Worm (Caenorhabditis elegans) whole organism, midembryonic: ENCODE data around the gene srn-1.

Source experiments
- T22C8.4 ChIP-seq: fragments of 200-800 bp; sonication (Bioruptor generic); IDR thresholded peaks from 2 replicates; pipeline ENCODE4 v1.3.6; 2022; ENCODE audit warnings: missing genetic modification characterization, missing compliant biosample characterization
- cog-1 ChIP-seq: sonication (generic microtip); optimal IDR thresholded peaks from 2 replicates; lab custom pipeline; 2016; ENCODE audit warnings: missing genetic modification characterization, missing compliant biosample characterization
- flt-1 ChIP-seq: fragments of 200-800 bp; sonication (Bioruptor generic); IDR thresholded peaks from 2 replicates; pipeline ENCODE4 v1.3.6; 2022; ENCODE audit warnings: missing genetic modification characterization, missing compliant biosample characterization
- klf-2 ChIP-seq: fragments of 200-800 bp; sonication (Bioruptor generic); conservative IDR thresholded peaks from 2 replicates; pipeline ENCODE4 v1.3.6; 2022; ENCODE audit warnings: missing genetic modification reagents, missing genetic modification characterization, missing compliant biosample characterization
- med-1 ChIP-seq: sonication (generic microtip); optimal IDR thresholded peaks from 2 replicates; lab custom pipeline; 2017; ENCODE audit warnings: missing genetic modification characterization, mild to moderate bottlenecking, missing compliant biosample characterization, antibody characterized with exemption, missing genetic modification reagents; ENCODE audit not compliant: insufficient read depth
- ref-1 ChIP-seq: fragments of 200-800 bp; sonication (Bioruptor generic); conservative IDR thresholded peaks from 2 replicates; pipeline ENCODE4 v1.3.6; 2022; ENCODE audit warnings: missing genetic modification reagents, missing genetic modification characterization, missing compliant biosample characterization
- tab-1 ChIP-seq: fragments of 200-800 bp; sonication (Bioruptor generic); IDR thresholded peaks from 2 replicates; pipeline ENCODE4 v1.3.6; 2022; ENCODE audit warnings: missing genetic modification characterization, missing compliant biosample characterization
- ztf-23 ChIP-seq: fragments of 200-800 bp; sonication (Bioruptor generic); IDR thresholded peaks from 2 replicates; pipeline ENCODE4 v1.3.6; 2022; ENCODE audit warnings: missing genetic modification reagents, missing genetic modification characterization, missing compliant biosample characterization
- ztf-29 ChIP-seq: fragments of 200-800 bp; sonication (Bioruptor generic); IDR thresholded peaks from 2 replicates; pipeline ENCODE4 v1.3.6; 2022; ENCODE audit warnings: missing genetic modification reagents, missing genetic modification characterization, missing compliant biosample characterization

Gene srn-1

DNA sequence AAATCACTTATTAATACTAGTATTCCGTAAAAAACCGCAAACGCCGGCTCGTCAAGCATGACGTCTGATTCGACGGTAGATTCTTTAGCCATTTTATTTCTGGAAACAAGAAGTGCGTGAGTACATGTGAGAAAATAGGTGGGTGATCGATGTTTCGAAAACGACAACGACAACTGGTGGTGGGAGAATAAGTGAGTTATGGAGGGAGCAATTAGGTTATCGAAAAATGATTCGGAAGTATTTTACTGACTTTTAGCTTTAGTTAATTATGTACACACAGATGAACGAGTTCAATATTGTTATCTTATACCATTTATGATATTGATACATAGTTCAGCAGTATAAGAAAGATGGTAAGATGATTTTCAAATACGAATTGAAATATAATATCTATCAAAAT lies at the start of gene srn-1:
srn-1 (minus strand) TSS at position 101 of the 400 bp plus-strand sequence.
- no peak for TF ChIP-seq ztf-23 (GFP tag; lab: Robert Waterston, UW)
- no peak for TF ChIP-seq tab-1 (GFP tag; lab: Robert Waterston, UW)
- TF ChIP-seq T22C8.4, result no peak
- no peak for TF ChIP-seq cog-1 (tag; lab: Kevin White, UChicago)
- TF ChIP-seq ref-1 (GFP tag; lab: Robert Waterston, UW), result no peak
- TF ChIP-seq med-1 (GFP tag; lab: Kevin White, UChicago), result no peak
- TF ChIP-seq flt-1 (GFP tag; lab: Robert Waterston, UW), result no peak
- no peak for TF ChIP-seq ztf-29
- no peak for TF ChIP-seq klf-2 (GFP tag; lab: Robert Waterston, UW)

DNA sequence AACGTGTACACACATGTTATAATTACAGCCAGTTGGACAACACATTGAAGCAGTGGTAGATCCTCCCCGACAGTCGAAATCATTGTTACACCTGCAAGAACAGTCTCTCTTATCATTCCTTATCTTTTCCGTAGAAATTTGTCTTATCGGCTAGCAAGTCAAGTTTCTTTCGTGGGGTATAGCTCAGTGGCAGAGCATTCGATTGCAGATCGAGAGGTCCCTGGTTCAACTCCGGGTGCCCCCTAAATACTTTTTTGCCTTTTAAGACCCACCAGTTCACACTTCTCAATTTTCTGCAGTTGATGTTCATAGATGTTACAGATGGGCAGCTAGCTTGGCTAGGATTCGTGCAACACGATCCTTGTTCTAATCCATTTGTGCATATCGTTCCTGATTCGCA lies 49.0 kb upstream of the srn-1 start:
- no peak for TF ChIP-seq ztf-23 (GFP tag; lab: Robert Waterston, UW)
- TF ChIP-seq T22C8.4, result no peak
- no peak for TF ChIP-seq tab-1 (GFP tag; lab: Robert Waterston, UW)
- TF ChIP-seq med-1 (GFP tag; lab: Kevin White, UChicago), result no peak
- no peak for TF ChIP-seq klf-2 (GFP tag; lab: Robert Waterston, UW)
- TF ChIP-seq ref-1 (GFP tag; lab: Robert Waterston, UW), result no peak

ce11 chrV:6331607-6332006 lies 45.4 kb upstream of the srn-1 start, which contains the start of gene T28C12.1:
T28C12.1 (plus strand) TSS chrV:6331907.
- TF ChIP-seq ref-1 (GFP tag; lab: Robert Waterston, UW) (no peak), med-1 (GFP tag; lab: Kevin White, UChicago) (no peak), tab-1 (GFP tag; lab: Robert Waterston, UW) (no peak), klf-2 (GFP tag; lab: Robert Waterston, UW) (no peak)

ce11 chrV:6328897-6329296 lies 42.7 kb upstream of the srn-1 start, which contains the start of gene T28C12.2:
T28C12.2 (plus strand) TSS chrV:6329197.
- TF ChIP-seq tab-1 (GFP tag; lab: Robert Waterston, UW), result no peak
- TF ChIP-seq ztf-29, result no peak

- TF ChIP-seq med-1 (GFP tag; lab: Kevin White, UChicago) (no peak), ztf-29 (no peak), tab-1 (GFP tag; lab: Robert Waterston, UW) (no peak), ref-1 (GFP tag; lab: Robert Waterston, UW) (no peak), klf-2 (GFP tag; lab: Robert Waterston, UW) (no peak), T22C8.4 (no peak), ztf-23 (GFP tag; lab: Robert Waterston, UW) (no peak), cog-1 (tag; lab: Kevin White, UChicago) (no peak), flt-1 (GFP tag; lab: Robert Waterston, UW) (no peak)
These were observed 40.7 kb upstream of the srn-1 start, which contains the start of gene fbxa-202 for ce11 chrV:6326980-6327379. fbxa-202 (plus strand) TSS chrV:6327280.

- TF ChIP-seq flt-1 (GFP tag; lab: Robert Waterston, UW), result no peak
- TF ChIP-seq klf-2 (GFP tag; lab: Robert Waterston, UW), result no peak
- TF ChIP-seq ztf-29, result no peak
- no peak for TF ChIP-seq T22C8.4
- no peak for TF ChIP-seq ref-1 (GFP tag; lab: Robert Waterston, UW)
- TF ChIP-seq ztf-23 (GFP tag; lab: Robert Waterston, UW), result no peak
- no peak for TF ChIP-seq tab-1 (GFP tag; lab: Robert Waterston, UW)
- no peak for TF ChIP-seq cog-1 (tag; lab: Kevin White, UChicago)
- no peak for TF ChIP-seq med-1 (GFP tag; lab: Kevin White, UChicago)
These were observed 40.2 kb upstream of the srn-1 start for ce11 chrV:6326394-6326793.

- TF ChIP-seq med-1 (GFP tag; lab: Kevin White, UChicago) (no peak), klf-2 (GFP tag; lab: Robert Waterston, UW) (no peak), flt-1 (GFP tag; lab: Robert Waterston, UW) (no peak), ztf-23 (GFP tag; lab: Robert Waterston, UW) (no peak), ref-1 (GFP tag; lab: Robert Waterston, UW) (no peak), T22C8.4 (no peak), tab-1 (GFP tag; lab: Robert Waterston, UW) (no peak), cog-1 (tag; lab: Kevin White, UChicago) (no peak), ztf-29 (no peak)
These were observed 37.4 kb upstream of the srn-1 start for ce11 chrV:6323602-6324001.

DNA sequence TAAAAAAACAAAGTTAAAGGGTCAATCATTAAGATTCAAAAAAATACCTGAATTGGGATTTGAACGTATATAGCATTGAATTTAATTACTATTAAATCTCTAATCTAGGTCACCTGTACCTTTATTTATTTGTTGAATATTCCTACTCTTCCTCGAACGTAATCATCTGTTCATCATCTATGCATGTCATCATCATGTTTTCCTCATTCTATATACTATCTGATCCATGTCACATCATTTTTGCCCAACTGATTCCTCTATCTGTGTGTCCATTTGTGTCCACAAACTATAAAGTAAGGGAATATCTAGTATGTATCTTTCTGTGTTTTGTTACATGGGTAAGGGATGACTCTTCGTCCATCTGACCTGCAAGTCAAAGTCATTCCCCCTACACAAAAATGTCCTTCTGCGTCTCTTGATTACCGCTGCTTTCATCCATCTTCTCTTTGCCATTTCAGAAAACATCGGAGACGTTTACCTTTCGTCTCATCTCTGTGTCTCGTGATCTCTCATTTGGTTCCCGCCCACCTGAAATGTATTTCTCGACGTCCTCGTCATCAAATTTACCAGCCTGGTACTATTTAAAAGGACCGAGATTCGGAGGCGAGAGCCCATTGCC lies 36.6 kb upstream of the srn-1 start:
- TF ChIP-seq ztf-23 (GFP tag; lab: Robert Waterston, UW) (no peak), tab-1 (GFP tag; lab: Robert Waterston, UW) (no peak), cog-1 (tag; lab: Kevin White, UChicago) (no peak), med-1 (GFP tag; lab: Kevin White, UChicago) (no peak), flt-1 (GFP tag; lab: Robert Waterston, UW) (no peak), klf-2 (GFP tag; lab: Robert Waterston, UW) (no peak), ztf-29 (no peak), T22C8.4 (no peak), ref-1 (GFP tag; lab: Robert Waterston, UW) (no peak)

DNA sequence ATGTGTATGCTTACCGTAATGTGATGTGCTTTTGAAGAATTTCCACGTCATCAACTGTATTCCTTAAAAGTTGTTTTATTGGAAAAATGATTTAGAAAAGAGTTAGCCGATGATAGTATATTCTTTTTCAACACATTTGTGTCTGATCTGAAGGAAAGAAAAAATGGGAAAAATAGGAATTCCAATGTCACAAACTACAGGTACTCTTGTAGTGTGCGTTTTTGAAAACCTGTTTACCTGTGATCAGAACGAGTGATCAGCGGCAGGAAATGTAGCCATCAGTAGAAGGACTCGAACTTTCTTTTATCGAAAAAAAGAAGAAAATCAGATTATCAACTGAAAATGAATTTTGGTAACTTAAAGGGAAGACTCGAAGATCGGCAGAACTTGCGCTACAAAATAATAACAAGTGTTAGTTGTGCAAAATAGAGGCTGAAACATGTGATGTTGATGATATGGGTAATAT lies 35.5 kb upstream of the srn-1 start, which contains the start of gene T28C12.15:
T28C12.15 (minus strand) TSS at position 51 of the 466 bp plus-strand sequence.
- TF ChIP-seq med-1 (GFP tag; lab: Kevin White, UChicago) (no peak), tab-1 (GFP tag; lab: Robert Waterston, UW) (no peak), flt-1 (GFP tag; lab: Robert Waterston, UW) (no peak), klf-2 (GFP tag; lab: Robert Waterston, UW) (no peak), ref-1 (GFP tag; lab: Robert Waterston, UW) (no peak), ztf-23 (GFP tag; lab: Robert Waterston, UW) (no peak), T22C8.4 (no peak), cog-1 (tag; lab: Kevin White, UChicago) (no peak), ztf-29 (no peak)
